Worm (Caenorhabditis elegans) whole organism, early embryonic: ENCODE results near the gene Y45F3A.5.

Experiments used
- B0310.2 ChIP-seq: sonication (generic microtip); optimal IDR thresholded peaks from 2 replicates; lab custom pipeline; 2016; ENCODE audit warnings: mild to moderate bottlenecking, missing genetic modification characterization, missing compliant biosample characterization
- F13C5.2 ChIP-seq: sonication (generic microtip); optimal IDR thresholded peaks from 2 replicates; lab custom pipeline; 2017; ENCODE audit warnings: mild to moderate bottlenecking, missing genetic modification characterization, inconsistent platforms, missing compliant biosample characterization
- aly-1 ChIP-seq: sonication (generic microtip); optimal IDR thresholded peaks from 2 replicates; lab custom pipeline; 2016; ENCODE audit warnings: missing genetic modification characterization, missing compliant biosample characterization
- ama-1 ChIP-seq: fragments of 150-350 bp; optimal IDR thresholded peaks from 2 replicates; lab custom pipeline; 2014
- ceh-13 ChIP-seq: fragments of 200-800 bp; sonication (Bioruptor generic); optimal IDR thresholded peaks from 2 replicates; lab custom pipeline; 2018; ENCODE audit warnings: mild to moderate bottlenecking, missing genetic modification characterization, missing compliant biosample characterization
- ceh-36 ChIP-seq: sonication (generic microtip); optimal IDR thresholded peaks from 2 replicates; lab custom pipeline; 2016; ENCODE audit warnings: missing genetic modification characterization, inconsistent platforms, missing compliant biosample characterization
- ets-7 ChIP-seq: sonication (generic microtip); optimal IDR thresholded peaks from 2 replicates; lab custom pipeline; 2016; ENCODE audit warnings: missing genotype, missing genetic modification characterization, missing compliant biosample characterization
- flt-1 ChIP-seq: fragments of 200-800 bp; sonication (Bioruptor generic); IDR thresholded peaks from 2 replicates; pipeline ENCODE4 v1.3.6; 2022; ENCODE audit warnings: missing genetic modification characterization, missing compliant biosample characterization
- hmbx-1 ChIP-seq: sonication (generic microtip); optimal IDR thresholded peaks from 2 replicates; lab custom pipeline; 2016; ENCODE audit warnings: mild to moderate bottlenecking, missing genetic modification characterization, missing compliant biosample characterization
- hmg-4 ChIP-seq: fragments of 200-800 bp; sonication (Bioruptor generic); optimal IDR thresholded peaks from 2 replicates; lab custom pipeline; 2018; ENCODE audit warnings: mild to moderate bottlenecking, missing genetic modification characterization, missing compliant biosample characterization
- hnd-1 ChIP-seq: sonication (generic microtip); optimal IDR thresholded peaks from 2 replicates; lab custom pipeline; 2016; ENCODE audit warnings: missing genetic modification characterization, missing compliant biosample characterization
- pes-1 ChIP-seq: fragments of 200-800 bp; sonication (Bioruptor generic); IDR thresholded peaks from 2 replicates; pipeline ENCODE4 v1.3.6; 2022; ENCODE audit warnings: missing genetic modification reagents, missing genetic modification characterization, missing compliant biosample characterization
- scrt-1 ChIP-seq: fragments of 200-800 bp; sonication (Bioruptor generic); IDR thresholded peaks from 2 replicates; pipeline ENCODE4 v1.3.6; 2022; ENCODE audit warnings: missing genetic modification characterization, missing compliant biosample characterization
- sea-1 ChIP-seq: fragments of 200-800 bp; sonication (Bioruptor generic); conservative IDR thresholded peaks from 2 replicates; pipeline ENCODE4 v1.3.6; 2022; ENCODE audit warnings: missing genetic modification characterization, missing compliant biosample characterization
- tbx-11 ChIP-seq: fragments of 200-800 bp; sonication (Bioruptor generic); IDR thresholded peaks from 2 replicates; pipeline ENCODE4 v1.3.6; 2022; ENCODE audit warnings: missing genetic modification characterization, missing compliant biosample characterization
- tbx-37 ChIP-seq: fragments of 200-800 bp; sonication (Bioruptor generic); conservative IDR thresholded peaks from 2 replicates; pipeline ENCODE4 v1.3.6; 2022; ENCODE audit warnings: missing genetic modification reagents, missing genetic modification characterization, missing compliant biosample characterization
- tra-4 ChIP-seq: sonication (generic microtip); optimal IDR thresholded peaks from 2 replicates; lab custom pipeline; 2017; ENCODE audit warnings: missing genetic modification characterization, missing compliant biosample characterization

Y45F3A.5 gene

DNA sequence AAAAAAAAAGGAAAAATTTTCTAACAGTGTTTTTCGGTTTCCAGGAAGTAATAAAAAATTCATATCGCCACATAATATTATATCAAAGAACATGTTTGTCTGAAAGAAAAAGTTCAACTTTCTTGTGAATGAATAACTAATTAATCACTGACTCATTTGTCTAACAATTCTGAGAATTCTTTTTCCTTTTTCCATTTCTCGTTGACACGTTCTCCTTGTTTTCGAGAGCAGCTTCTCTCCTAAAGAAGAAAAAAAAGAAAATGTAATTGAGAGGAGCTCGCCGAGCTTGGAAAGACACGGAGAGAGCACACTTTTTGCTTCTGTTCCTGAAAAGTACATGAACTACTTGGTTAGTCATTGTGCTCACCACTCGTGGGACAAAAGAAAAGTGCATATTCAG, 22.0 kb upstream of the Y45F3A.5 start:
- TF ChIP-seq tbx-37 (GFP tag; lab: Robert Waterston, UW) (no peak), tbx-11 (no peak), flt-1 (GFP tag; lab: Robert Waterston, UW) (no peak), F13C5.2 (tag; lab: Kevin White, UChicago) (no peak), scrt-1 (no peak), B0310.2 (tag; lab: Kevin White, UChicago) (no peak), hmbx-1 (tag; lab: Kevin White, UChicago) (no peak), ama-1 (lab: Kevin White, UChicago) (no peak), pes-1 (no peak), ceh-36 (tag; lab: Kevin White, UChicago) (no peak), tra-4 (no peak)

DNA sequence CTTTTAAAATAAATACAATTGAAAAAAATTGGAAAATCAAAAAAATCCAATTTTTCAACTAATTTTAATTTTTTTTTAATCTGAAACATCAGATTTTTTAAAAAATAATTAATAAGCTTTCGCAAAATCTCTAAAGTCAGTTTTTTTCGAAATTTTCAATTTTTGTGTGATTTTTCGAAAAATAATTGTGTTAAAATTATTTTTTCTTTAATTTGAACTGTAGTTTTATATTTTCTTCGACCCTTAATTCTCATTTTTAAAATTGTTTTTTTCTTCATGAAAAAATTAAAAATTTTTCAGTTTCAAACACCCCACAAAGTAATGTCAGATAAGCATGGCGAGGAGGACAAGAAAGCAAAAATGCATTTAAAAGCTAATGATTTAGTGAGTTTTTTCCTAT, 18.9 kb upstream of the Y45F3A.5 start, which contains the start of gene rabx-5:
rabx-5 (plus strand) TSS at position 301 of the 400 bp plus-strand sequence.
- no peak for TF ChIP-seq ceh-13 (GFP tag; lab: Kevin White, UChicago)
- no peak for TF ChIP-seq ets-7 (tag; lab: Kevin White, UChicago)
- no peak for TF ChIP-seq scrt-1
- no peak for TF ChIP-seq pes-1

DNA sequence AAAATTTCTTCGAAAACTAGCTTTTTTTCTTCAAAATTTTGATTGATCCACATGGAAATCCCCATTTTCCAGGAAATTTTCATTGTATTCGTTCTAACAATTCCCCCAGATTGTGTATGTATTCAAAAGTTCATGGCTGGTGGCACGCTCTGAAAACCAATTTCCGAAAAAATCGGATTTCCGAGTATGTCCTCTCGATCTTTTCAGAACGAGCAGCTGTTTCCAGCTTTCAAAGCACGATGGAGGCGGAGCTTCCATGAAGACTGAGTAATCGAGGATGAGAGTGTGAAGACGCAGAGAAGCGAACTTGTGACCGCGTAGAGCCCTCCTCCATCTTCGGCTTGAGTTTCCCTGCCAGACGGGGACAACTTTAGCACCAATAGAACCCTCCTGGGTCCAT, 18.2 kb upstream of the Y45F3A.5 start:
- TF ChIP-seq flt-1 (GFP tag; lab: Robert Waterston, UW) (no peak), sea-1 (GFP tag; lab: Robert Waterston, UW) (no peak), B0310.2 (tag; lab: Kevin White, UChicago) (no peak), aly-1 (no peak), tbx-37 (GFP tag; lab: Robert Waterston, UW) (no peak), ama-1 (lab: Kevin White, UChicago) (no peak), ceh-13 (GFP tag; lab: Kevin White, UChicago) (no peak), hmg-4 (no peak), hnd-1 (tag; lab: Kevin White, UChicago) (no peak), pes-1 (no peak), tbx-11 (no peak), tra-4 (no peak), scrt-1 (no peak), ets-7 (tag; lab: Kevin White, UChicago) (no peak), hmbx-1 (tag; lab: Kevin White, UChicago) (no peak), F13C5.2 (tag; lab: Kevin White, UChicago) (no peak), ceh-36 (tag; lab: Kevin White, UChicago) (no peak)

DNA sequence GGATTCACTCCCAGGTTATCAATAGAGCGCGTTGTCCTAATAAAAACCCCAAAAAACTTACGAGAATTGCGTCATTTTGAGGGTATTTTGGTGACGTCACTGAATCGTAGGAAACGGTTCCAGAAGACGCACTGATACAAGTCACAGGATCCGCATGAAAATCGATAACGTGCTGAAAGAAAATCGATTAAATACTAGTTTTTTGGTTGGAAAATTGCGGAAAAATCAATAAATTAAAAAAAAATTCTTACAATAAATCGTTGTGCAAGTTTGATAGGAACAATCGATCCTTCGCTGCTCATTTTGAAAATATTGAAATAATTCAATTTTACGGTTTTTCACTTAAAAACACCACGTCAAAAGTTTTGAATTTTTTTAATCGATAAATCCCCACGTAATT, 17.1 kb upstream of the Y45F3A.5 start, which contains the start of gene Y39A1A.2:
Y39A1A.2 (minus strand) TSS at position 319 of the 400 bp plus-strand sequence.
- no peak for TF ChIP-seq flt-1 (GFP tag; lab: Robert Waterston, UW)
- TF ChIP-seq scrt-1, result no peak

DNA sequence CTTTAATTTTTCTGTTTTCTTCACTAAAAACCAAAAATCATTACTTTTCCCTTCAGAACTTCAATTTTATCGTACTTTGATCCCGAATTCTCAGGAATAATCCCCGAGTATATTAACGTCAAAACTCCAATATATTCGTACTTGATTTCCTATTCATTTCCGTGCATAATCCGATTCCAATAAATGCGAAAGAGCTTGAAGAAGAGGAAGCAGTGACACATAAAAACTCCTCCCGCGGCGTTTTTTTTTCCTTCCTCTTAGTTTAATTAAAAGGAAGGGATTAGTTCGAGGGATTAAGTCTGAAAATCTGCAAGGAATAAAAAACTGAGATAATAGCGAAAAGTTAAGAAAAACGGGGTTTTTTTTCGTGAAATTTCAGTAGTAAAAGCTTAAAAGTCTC, 14.8 kb upstream of the Y45F3A.5 start:
- peak; percentile 59 for TF ChIP-seq ceh-36 (tag; lab: Kevin White, UChicago)
- no peak for TF ChIP-seq scrt-1

- TF ChIP-seq hmg-4 (no peak), scrt-1 (no peak), ceh-13 (GFP tag; lab: Kevin White, UChicago) (no peak), F13C5.2 (tag; lab: Kevin White, UChicago) (no peak), tbx-37 (GFP tag; lab: Robert Waterston, UW) (no peak), hmbx-1 (tag; lab: Kevin White, UChicago) (no peak), ceh-36 (tag; lab: Kevin White, UChicago) (no peak), aly-1 (no peak), flt-1 (GFP tag; lab: Robert Waterston, UW) (no peak), hnd-1 (tag; lab: Kevin White, UChicago) (no peak), ets-7 (tag; lab: Kevin White, UChicago) (no peak), B0310.2 (tag; lab: Kevin White, UChicago) (no peak), ama-1 (lab: Kevin White, UChicago) (no peak), pes-1 (no peak), tbx-11 (no peak), sea-1 (GFP tag; lab: Robert Waterston, UW) (no peak), tra-4 (no peak)
These were observed 14.0 kb upstream of the Y45F3A.5 start, which contains the start of gene epg-6 for ce11 chrIII:10600138-10600626. Gene epg-6 (minus strand): TSS chrIII:10600188.

- TF ChIP-seq F13C5.2 (tag; lab: Kevin White, UChicago), result peak; percentile 58
- no peak for TF ChIP-seq aly-1
- TF ChIP-seq tbx-11, result no peak
- TF ChIP-seq sea-1 (GFP tag; lab: Robert Waterston, UW), result no peak
These were observed 13.6 kb upstream of the Y45F3A.5 start for ce11 chrIII:10599699-10600098.

DNA sequence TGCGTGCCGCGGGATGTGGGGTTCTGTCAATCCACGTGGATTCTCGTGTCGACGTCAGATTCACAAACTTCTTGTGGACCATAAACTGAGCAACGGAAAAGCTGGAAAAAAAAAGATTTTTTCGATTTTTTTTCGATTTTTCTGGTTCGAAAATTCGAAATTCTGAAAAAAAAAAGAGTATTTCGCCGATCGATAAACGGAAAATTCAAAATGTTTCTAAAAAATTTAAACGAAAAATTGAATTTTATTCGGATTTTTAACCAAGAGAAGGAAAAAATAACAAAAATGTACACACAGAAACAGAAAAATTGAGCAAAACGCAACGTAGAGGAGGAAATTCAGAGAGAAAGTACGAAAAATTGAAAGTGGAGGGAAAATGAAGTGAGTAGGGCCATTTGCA, 10.2 kb upstream of the Y45F3A.5 start, which contains the start of gene Y39A1A.3:
Y39A1A.3 (minus strand) TSS at position 101 of the 400 bp plus-strand sequence.
- TF ChIP-seq flt-1 (GFP tag; lab: Robert Waterston, UW) (no peak), hmbx-1 (tag; lab: Kevin White, UChicago) (no peak), ceh-13 (GFP tag; lab: Kevin White, UChicago) (no peak), ama-1 (lab: Kevin White, UChicago) (no peak), tbx-37 (GFP tag; lab: Robert Waterston, UW) (no peak), tra-4 (no peak), ceh-36 (tag; lab: Kevin White, UChicago) (no peak), hnd-1 (tag; lab: Kevin White, UChicago) (no peak), B0310.2 (tag; lab: Kevin White, UChicago) (no peak), sea-1 (GFP tag; lab: Robert Waterston, UW) (no peak), tbx-11 (no peak), scrt-1 (no peak), aly-1 (no peak)
